Fruit fly (Drosophila melanogaster) Kc167 (cell line): Measurements from ENCODE around the gene Mocs2B.

Experiments
- Sin3A ChIP-seq: fragments of >200 bp; optimal IDR thresholded peaks from 2 replicates; lab custom pipeline; 2018; ENCODE audit warnings: missing external identifiers
- insv ChIP-seq: fragments of >200 bp; optimal IDR thresholded peaks from 3 replicates; lab custom pipeline; 2018; ENCODE audit warnings: missing external identifiers
- psq ChIP-seq: fragments of >200 bp; optimal IDR thresholded peaks from 2 replicates; lab custom pipeline; 2017; ENCODE audit warnings: missing external identifiers
- ttk ChIP-seq: sonication (Bioruptor generic); optimal IDR thresholded peaks from 2 replicates; lab custom pipeline; 2017; ENCODE audit warnings: missing external identifiers

DNA sequence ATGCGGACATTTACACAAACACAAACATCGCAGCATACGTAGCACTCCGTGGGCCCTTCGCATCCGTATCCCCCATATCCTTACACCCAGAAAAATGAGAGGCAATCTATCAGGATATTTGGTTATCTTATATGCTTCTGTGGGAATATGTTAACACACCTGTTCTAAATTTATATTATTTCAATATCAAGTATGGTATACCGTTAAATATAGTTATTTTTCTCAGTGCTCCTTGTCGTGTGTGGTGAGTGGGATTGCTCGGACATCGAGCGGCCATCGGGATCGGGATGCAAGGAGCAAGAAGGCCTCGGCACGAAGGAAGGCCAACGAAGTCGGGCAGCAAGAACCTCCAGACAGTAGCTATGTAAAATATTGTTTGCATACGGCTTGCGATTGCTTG lies 34.4 kb upstream of the Mocs2B start:
- TF ChIP-seq insv (lab: Kevin White, UChicago) (no peak), ttk (lab: Kevin White, UChicago) (no peak), psq (no peak), Sin3A (no peak)
